Worm (Caenorhabditis elegans) whole organism, L3 larva: Measurements from ENCODE around the gene F07F6.7.

Experiments
- aly-2 ChIP-seq: fragments of 150-350 bp; optimal IDR thresholded peaks from 2 replicates; lab custom pipeline; 2014; ENCODE audit warnings: missing biosample characterization, missing genetic modification characterization
- egl-5 ChIP-seq: fragments of 150-350 bp; optimal IDR thresholded peaks from 2 replicates; lab custom pipeline; 2017; ENCODE audit warnings: missing biosample characterization, missing genetic modification reagents, missing genetic modification characterization, inconsistent platforms
- nhr-23 ChIP-seq: fragments of 150-350 bp; optimal IDR thresholded peaks from 2 replicates; lab custom pipeline; 2014; ENCODE audit warnings: missing biosample characterization, missing genetic modification reagents, missing genetic modification characterization
- sea-2 ChIP-seq: fragments of 150-350 bp; sonication (generic microtip); optimal IDR thresholded peaks from 4 replicates; lab custom pipeline; 2014; ENCODE audit warnings: missing biosample characterization, missing genetic modification reagents, missing genetic modification characterization
- zag-1 ChIP-seq: fragments of 150-350 bp; optimal IDR thresholded peaks from 2 replicates; lab custom pipeline; 2014; ENCODE audit warnings: missing biosample characterization, missing genetic modification characterization

ce11 chrII:5387217-5387616 lies 36.4 kb downstream of the F07F6.7 start, which contains the start of gene ccpp-6:
- TF ChIP-seq nhr-23: no peak
- TF ChIP-seq aly-2: no peak
- TF ChIP-seq egl-5 (tag; lab: Kevin White, UChicago): no peak
- no peak for TF ChIP-seq zag-1 (tag; lab: Kevin White, UChicago)
- no peak for TF ChIP-seq sea-2
